Worm (Caenorhabditis elegans) whole organism, young adult: ENCODE measurements around the gene alr-1.

ENCODE experiments used
- T26A5.8 ChIP-seq: sonication (generic microtip); optimal IDR thresholded peaks from 2 replicates; lab custom pipeline; 2016; ENCODE audit warnings: missing genetic modification characterization, missing compliant biosample characterization
- ZK185.1 ChIP-seq: sonication (generic microtip); optimal IDR thresholded peaks from 2 replicates; lab custom pipeline; 2016; ENCODE audit warnings: mild to moderate bottlenecking, missing genetic modification characterization, missing compliant biosample characterization; ENCODE audit not compliant: poor library complexity, severe bottlenecking
- athp-1 ChIP-seq: sonication (generic microtip); optimal IDR thresholded peaks from 2 replicates; lab custom pipeline; 2017; ENCODE audit warnings: mild to moderate bottlenecking, missing genetic modification characterization, missing compliant biosample characterization
- attf-3 ChIP-seq: fragments of 200-800 bp; sonication (Bioruptor generic); conservative IDR thresholded peaks from 2 replicates; pipeline ENCODE4 v1.3.6; 2022; ENCODE audit warnings: missing genetic modification reagents, missing genetic modification characterization, missing compliant biosample characterization
- bed-2 ChIP-seq: fragments of 200-800 bp; sonication (Bioruptor generic); IDR thresholded peaks from 2 replicates; pipeline ENCODE4 v1.3.6; 2022; ENCODE audit warnings: missing genetic modification reagents, missing genetic modification characterization, missing compliant biosample characterization
- efl-1 ChIP-seq: fragments of 150-350 bp; optimal IDR thresholded peaks from 2 replicates; lab custom pipeline; 2014; ENCODE audit warnings: missing biosample characterization, missing genetic modification reagents, missing genetic modification characterization
- him-1 ChIP-seq: sonication (generic microtip); optimal IDR thresholded peaks from 2 replicates; lab custom pipeline; 2016; ENCODE audit warnings: missing genotype, missing genetic modification reagents, missing genetic modification characterization, missing compliant biosample characterization
- hmg-1.2 ChIP-seq: fragments of 200-800 bp; sonication (Bioruptor generic); IDR thresholded peaks from 2 replicates; pipeline ENCODE4 v1.3.6; 2022; ENCODE audit warnings: missing genetic modification reagents, missing genetic modification characterization, missing compliant biosample characterization
- lsy-27 ChIP-seq: sonication (generic microtip); optimal IDR thresholded peaks from 2 replicates; lab custom pipeline; 2017; ENCODE audit warnings: missing genetic modification characterization, mild to moderate bottlenecking, missing compliant biosample characterization, antibody characterized with exemption, missing genotype, borderline replicate concordance; ENCODE audit not compliant: insufficient read depth
- madf-6 ChIP-seq: fragments of 200-800 bp; sonication (Bioruptor generic); IDR thresholded peaks from 2 replicates; pipeline ENCODE4 v1.3.6; 2022; ENCODE audit warnings: missing genetic modification reagents, missing genetic modification characterization, missing compliant biosample characterization
- zim-3 ChIP-seq: sonication (generic microtip); optimal IDR thresholded peaks from 2 replicates; lab custom pipeline; 2017; ENCODE audit warnings: mild to moderate bottlenecking, missing genetic modification characterization, moderate library complexity, missing compliant biosample characterization
- ztf-22 ChIP-seq: fragments of 200-800 bp; sonication (Bioruptor generic); optimal IDR thresholded peaks from 2 replicates; lab custom pipeline; 2018; ENCODE audit warnings: mild to moderate bottlenecking, missing genetic modification characterization, moderate library complexity, missing compliant biosample characterization

ce11 chrX:11120808-11121207 is 4.6 kb downstream of the alr-1 start, which contains the start of gene R08B4.3:
- no peak for TF ChIP-seq madf-6 (GFP tag; lab: Robert Waterston, UW)
- no peak for TF ChIP-seq him-1 (tag; lab: Kevin White, UChicago)
- TF ChIP-seq attf-3: peak; percentile 70
- no peak for TF ChIP-seq lsy-27 (tag; lab: Kevin White, UChicago)
- TF ChIP-seq ZK185.1 (tag; lab: Kevin White, UChicago): no peak
- TF ChIP-seq athp-1 (tag; lab: Kevin White, UChicago): no peak
- no peak for TF ChIP-seq efl-1 (GFP tag; lab: Kevin White, UChicago)
- no peak for TF ChIP-seq zim-3 (tag; lab: Kevin White, UChicago)
- no peak for TF ChIP-seq hmg-1.2 (GFP tag; lab: Robert Waterston, UW)
- TF ChIP-seq ztf-22: no peak
- no peak for TF ChIP-seq T26A5.8 (tag; lab: Kevin White, UChicago)
- TF ChIP-seq bed-2: no peak
